Worm (Caenorhabditis elegans): ENCODE data around the gene T16A9.3.

Gene T16A9.3

ce11 chrV:14215106-14215505, 9.8 kb downstream of the T16A9.3 start, which contains the start of gene T16A9.5:
TSS of gene T16A9.5 (minus strand) at chrV:14215206.
- TF ChIP-seq ets-7 (tag; optimal IDR thresholded peaks at IDR 0.05) = no peak
- TF ChIP-seq tbx-37 (GFP tag; conservative IDR thresholded peaks at IDR 0.05) = no peak
- TF ChIP-seq tbx-11 (GFP tag; IDR thresholded peaks at IDR 0.05) = no peak

DNA sequence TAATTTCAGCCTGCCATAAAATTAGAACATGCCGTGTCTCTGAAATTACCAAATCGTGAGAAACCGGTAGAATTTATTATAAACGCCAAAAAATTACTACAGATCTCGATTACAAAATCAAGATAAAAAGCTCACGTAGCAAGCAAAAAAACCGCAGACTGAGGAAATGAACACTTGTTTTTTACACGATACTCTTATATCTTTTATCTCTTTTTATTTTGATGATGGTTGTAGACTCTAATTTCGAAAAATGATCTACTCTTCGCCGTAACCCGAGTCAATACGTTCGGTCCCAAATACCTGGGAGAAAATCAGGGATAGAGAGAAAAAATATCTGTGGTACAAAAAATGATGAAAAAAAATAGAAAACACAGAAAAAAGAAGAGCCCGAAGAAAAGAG, 17.8 kb downstream of the T16A9.3 start:
- TF ChIP-seq ama-1 (optimal IDR thresholded peaks at IDR 0.05) (no peak), tra-4 (tag; optimal IDR thresholded peaks at IDR 0.05) (no peak), ets-7 (tag; optimal IDR thresholded peaks at IDR 0.05) (no peak), B0310.2 (tag; optimal IDR thresholded peaks at IDR 0.05) (no peak), F13C5.2 (tag; optimal IDR thresholded peaks at IDR 0.05) (no peak), tbx-37 (GFP tag; conservative IDR thresholded peaks at IDR 0.05) (no peak), ceh-36 (tag; optimal IDR thresholded peaks at IDR 0.05) (no peak), hmg-4 (GFP tag; optimal IDR thresholded peaks at IDR 0.05) (no peak), aly-1 (tag; optimal IDR thresholded peaks at IDR 0.05) (no peak), tbx-11 (GFP tag; IDR thresholded peaks at IDR 0.05) (no peak), pes-1 (GFP tag; IDR thresholded peaks at IDR 0.05) (no peak)

DNA sequence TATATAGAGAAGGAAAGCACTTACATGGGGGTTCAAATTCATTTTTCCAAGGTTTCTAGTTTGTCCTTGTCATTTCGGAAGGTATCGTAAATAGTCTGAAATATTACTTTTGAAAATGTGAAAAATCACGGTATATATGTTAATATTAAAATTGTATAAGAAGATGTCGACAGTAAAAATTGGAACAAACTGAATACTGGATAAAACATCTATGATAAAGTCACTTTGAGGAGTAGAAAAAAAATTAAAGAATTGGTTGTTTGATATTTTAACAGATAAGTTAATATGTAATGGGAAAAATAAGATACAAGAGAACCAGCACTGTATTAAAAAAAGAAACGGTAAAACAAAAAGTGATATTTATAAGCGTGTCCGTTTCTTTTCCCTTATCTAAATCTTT, 21.1 kb downstream of the T16A9.3 start, which contains the start of gene nep-21:
Gene nep-21 (minus strand): TSS at position 101 of the 400 bp plus-strand sequence.
- TF ChIP-seq sea-1 (GFP tag; conservative IDR thresholded peaks at IDR 0.05) (no peak), scrt-1 (GFP tag; IDR thresholded peaks at IDR 0.05) (no peak), tra-4 (tag; optimal IDR thresholded peaks at IDR 0.05) (no peak), aly-1 (tag; optimal IDR thresholded peaks at IDR 0.05) (no peak), tbx-37 (GFP tag; conservative IDR thresholded peaks at IDR 0.05) (no peak), hmbx-1 (tag; optimal IDR thresholded peaks at IDR 0.05) (no peak), hmg-4 (GFP tag; optimal IDR thresholded peaks at IDR 0.05) (no peak), pes-1 (GFP tag; IDR thresholded peaks at IDR 0.05) (no peak), hnd-1 (tag; optimal IDR thresholded peaks at IDR 0.05) (no peak), F13C5.2 (tag; optimal IDR thresholded peaks at IDR 0.05) (no peak), flt-1 (GFP tag; IDR thresholded peaks at IDR 0.05) (no peak), B0310.2 (tag; optimal IDR thresholded peaks at IDR 0.05) (no peak), ceh-36 (tag; optimal IDR thresholded peaks at IDR 0.05) (no peak), tbx-11 (GFP tag; IDR thresholded peaks at IDR 0.05) (no peak), ceh-13 (GFP tag; optimal IDR thresholded peaks at IDR 0.05) (no peak), ama-1 (optimal IDR thresholded peaks at IDR 0.05) (no peak), ets-7 (tag; optimal IDR thresholded peaks at IDR 0.05) (no peak)

DNA sequence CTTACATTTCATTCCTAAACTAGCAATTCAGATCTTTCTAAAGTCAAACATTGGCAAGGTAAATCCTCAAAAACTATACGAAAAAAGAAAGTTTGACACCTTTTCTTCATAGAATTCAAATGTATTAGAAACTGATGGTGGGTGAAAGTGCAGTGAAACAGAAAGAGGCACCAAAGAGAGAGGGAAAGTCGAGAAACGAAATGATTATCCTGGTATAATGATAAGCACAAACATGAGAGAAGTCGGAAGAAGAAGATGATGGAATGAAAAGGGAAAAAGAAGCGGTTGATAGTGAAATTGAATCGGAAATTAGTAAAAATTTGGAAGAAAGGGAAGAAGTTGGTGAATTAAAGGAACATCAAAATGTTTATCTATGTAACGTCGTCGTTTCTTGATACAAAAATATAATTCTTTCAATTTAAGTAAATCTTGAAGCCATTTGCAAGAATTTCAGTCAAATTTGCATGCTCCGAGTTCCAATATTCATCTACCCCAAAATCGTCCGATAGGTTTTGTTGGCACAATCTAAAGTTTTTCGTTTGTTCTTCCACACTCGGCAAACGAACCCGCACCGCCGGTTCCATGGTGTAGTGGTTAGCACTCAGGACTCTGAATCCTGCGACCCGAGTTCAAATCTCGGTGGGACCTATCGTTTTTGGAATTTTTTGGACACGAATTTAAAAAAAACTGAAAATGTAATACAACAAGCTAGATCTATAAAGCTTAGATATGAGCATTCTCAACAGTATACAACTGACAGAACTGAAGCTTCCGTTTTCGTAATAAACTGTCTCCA, 25.7 kb downstream of the T16A9.3 start:
- no peak for TF ChIP-seq tbx-11 (GFP tag; IDR thresholded peaks at IDR 0.05)
- TF ChIP-seq flt-1 (GFP tag; IDR thresholded peaks at IDR 0.05) = no peak
- TF ChIP-seq scrt-1 (GFP tag; IDR thresholded peaks at IDR 0.05) = no peak
- no peak for TF ChIP-seq hmbx-1 (tag; optimal IDR thresholded peaks at IDR 0.05)
- TF ChIP-seq aly-1 (tag; optimal IDR thresholded peaks at IDR 0.05) = no peak
- no peak for TF ChIP-seq pes-1 (GFP tag; IDR thresholded peaks at IDR 0.05)
- no peak for TF ChIP-seq tra-4 (tag; optimal IDR thresholded peaks at IDR 0.05)
- no peak for TF ChIP-seq tbx-37 (GFP tag; conservative IDR thresholded peaks at IDR 0.05)
- TF ChIP-seq ceh-36 (tag; optimal IDR thresholded peaks at IDR 0.05) = no peak
- TF ChIP-seq sea-1 (GFP tag; conservative IDR thresholded peaks at IDR 0.05) = no peak
- TF ChIP-seq ets-7 (tag; optimal IDR thresholded peaks at IDR 0.05) = no peak
- TF ChIP-seq ceh-13 (GFP tag; optimal IDR thresholded peaks at IDR 0.05) = no peak
- no peak for TF ChIP-seq B0310.2 (tag; optimal IDR thresholded peaks at IDR 0.05)
- TF ChIP-seq F13C5.2 (tag; optimal IDR thresholded peaks at IDR 0.05) = no peak
- no peak for TF ChIP-seq hmg-4 (GFP tag; optimal IDR thresholded peaks at IDR 0.05)
- TF ChIP-seq hnd-1 (tag; optimal IDR thresholded peaks at IDR 0.05) = no peak
- TF ChIP-seq ama-1 (optimal IDR thresholded peaks at IDR 0.05) = no peak

DNA sequence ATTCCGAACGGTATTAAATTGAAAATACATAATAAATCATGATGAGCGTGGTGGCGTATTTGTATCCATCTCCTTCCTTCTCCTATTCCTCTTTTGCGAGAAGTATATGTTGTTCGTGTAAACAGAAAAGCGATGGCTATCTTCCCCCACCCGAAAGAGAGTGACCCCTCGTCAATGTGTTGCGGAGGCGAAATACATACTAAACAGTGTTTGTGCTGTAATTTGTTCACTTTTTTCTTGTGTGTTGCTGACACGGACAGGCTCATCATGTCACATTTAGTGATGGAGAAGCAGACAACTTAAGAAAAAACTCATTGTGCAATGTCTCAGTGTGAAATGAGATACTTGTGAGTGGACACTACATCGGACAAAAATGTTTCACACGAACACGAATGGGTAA, 26.3 kb downstream of the T16A9.3 start:
- TF ChIP-seq flt-1 (GFP tag; IDR thresholded peaks at IDR 0.05) (no peak), sea-1 (GFP tag; conservative IDR thresholded peaks at IDR 0.05) (no peak), ceh-13 (GFP tag; optimal IDR thresholded peaks at IDR 0.05) (no peak), scrt-1 (GFP tag; IDR thresholded peaks at IDR 0.05) (no peak), aly-1 (tag; optimal IDR thresholded peaks at IDR 0.05) (no peak), ceh-36 (tag; optimal IDR thresholded peaks at IDR 0.05) (no peak), hmbx-1 (tag; optimal IDR thresholded peaks at IDR 0.05) (no peak), tbx-11 (GFP tag; IDR thresholded peaks at IDR 0.05) (no peak), tra-4 (tag; optimal IDR thresholded peaks at IDR 0.05) (no peak), pes-1 (GFP tag; IDR thresholded peaks at IDR 0.05) (no peak), hmg-4 (GFP tag; optimal IDR thresholded peaks at IDR 0.05) (no peak), ama-1 (optimal IDR thresholded peaks at IDR 0.05) (no peak), tbx-37 (GFP tag; conservative IDR thresholded peaks at IDR 0.05) (no peak), B0310.2 (tag; optimal IDR thresholded peaks at IDR 0.05) (no peak), F13C5.2 (tag; optimal IDR thresholded peaks at IDR 0.05) (no peak), ets-7 (tag; optimal IDR thresholded peaks at IDR 0.05) (no peak), hnd-1 (tag; optimal IDR thresholded peaks at IDR 0.05) (no peak)

ce11 chrV:14235942-14236341, 30.6 kb downstream of the T16A9.3 start, which contains the start of gene ent-3:
TSS of gene ent-3 (minus strand) at chrV:14236042.
- TF ChIP-seq ets-7 (tag; optimal IDR thresholded peaks at IDR 0.05) = no peak
- TF ChIP-seq hmbx-1 (tag; optimal IDR thresholded peaks at IDR 0.05) = no peak
- no peak for TF ChIP-seq tbx-37 (GFP tag; conservative IDR thresholded peaks at IDR 0.05)

ce11 chrV:14237447-14237846, 32.1 kb downstream of the T16A9.3 start:
- TF ChIP-seq sea-1 (GFP tag; conservative IDR thresholded peaks at IDR 0.05) (0 out of 2 replicates have a peak, but pooled peaks have one; percentile 25), pes-1 (GFP tag; IDR thresholded peaks at IDR 0.05) (peak; percentile 65), flt-1 (GFP tag; IDR thresholded peaks at IDR 0.05) (0 out of 2 replicates have a peak, but pooled peaks have one; percentile 42), scrt-1 (GFP tag; IDR thresholded peaks at IDR 0.05) (0 out of 2 replicates have a peak, but pooled peaks have one; percentile 21), tbx-37 (GFP tag; conservative IDR thresholded peaks at IDR 0.05) (peak; percentile 32; the same call in 1 of the 2 replicates)

All from whole organism, early embryonic.